Fruit fly (Drosophila melanogaster): ENCODE data around the gene slow.

The slow gene

DNA sequence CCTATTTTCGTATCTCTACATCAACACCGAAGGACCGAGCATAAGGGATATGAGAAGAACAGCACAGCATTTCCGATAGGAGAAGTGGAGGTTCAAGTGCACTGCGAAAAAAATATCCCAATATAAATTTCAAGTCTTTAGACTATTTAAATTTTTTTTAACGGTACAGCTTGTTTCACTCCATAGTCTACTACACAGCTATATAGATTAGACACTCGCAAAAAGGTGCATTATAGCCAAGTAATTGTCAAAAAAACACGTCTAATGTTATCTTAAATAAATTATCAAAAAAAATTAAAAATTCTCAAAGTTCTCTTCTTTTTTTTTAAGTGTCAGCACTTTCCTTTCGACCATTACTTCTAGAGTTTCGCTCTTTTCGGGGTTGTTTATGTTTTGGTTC, 5.3 kb upstream of the slow start:
- no peak for TF ChIP-seq CG8301 (tag; optimal IDR thresholded peaks at IDR 0.05)
- TF ChIP-seq Snoo (tag; optimal IDR thresholded peaks at IDR 0.05), result no peak
- no peak for TF ChIP-seq Pif1A (GFP tag; optimal IDR thresholded peaks at IDR 0.05)
- no peak for TF ChIP-seq CG12605 (GFP tag; IDR thresholded peaks at IDR 0.05)
- peak; percentile 32 for TF ChIP-seq CG34367 (tag; optimal IDR thresholded peaks at IDR 0.05)
- no peak for TF ChIP-seq CG32121 (GFP tag; IDR thresholded peaks at IDR 0.05)
- TF ChIP-seq Pif1B (GFP tag; optimal IDR thresholded peaks at IDR 0.05), result peak; percentile 12
- TF ChIP-seq CG15710 (tag; optimal IDR thresholded peaks at IDR 0.05), result peak; percentile 69
- TF ChIP-seq EcR (GFP tag; optimal IDR thresholded peaks at IDR 0.05), result no peak
- TF ChIP-seq CG8159 (tag; optimal IDR thresholded peaks at IDR 0.05), result peak; percentile 65
- no peak for TF ChIP-seq Ets98B (GFP tag; IDR thresholded peaks at IDR 0.05)
- TF ChIP-seq gl (tag; optimal IDR thresholded peaks at IDR 0.05), result no peak
- peak; percentile 37 for TF ChIP-seq CG9948 (tag; optimal IDR thresholded peaks at IDR 0.05)
- no peak for TF ChIP-seq CG13204 (GFP tag; optimal IDR thresholded peaks at IDR 0.05)
- TF ChIP-seq CG4496 (GFP tag; IDR thresholded peaks at IDR 0.05), result no peak
- no peak for TF ChIP-seq CG10348 (GFP tag; IDR thresholded peaks at IDR 0.05)
- no peak for TF ChIP-seq fd96Ca (GFP tag; IDR thresholded peaks at IDR 0.05)
- TF ChIP-seq D1 (tag; optimal IDR thresholded peaks at IDR 0.05), result no peak
- TF ChIP-seq rn (GFP tag; IDR thresholded peaks at IDR 0.05), result no peak
- TF ChIP-seq CG14655 (GFP tag; optimal IDR thresholded peaks at IDR 0.05), result peak; percentile 31
- TF ChIP-seq CG17806 (tag; optimal IDR thresholded peaks at IDR 0.05), result peak; percentile 38

DNA sequence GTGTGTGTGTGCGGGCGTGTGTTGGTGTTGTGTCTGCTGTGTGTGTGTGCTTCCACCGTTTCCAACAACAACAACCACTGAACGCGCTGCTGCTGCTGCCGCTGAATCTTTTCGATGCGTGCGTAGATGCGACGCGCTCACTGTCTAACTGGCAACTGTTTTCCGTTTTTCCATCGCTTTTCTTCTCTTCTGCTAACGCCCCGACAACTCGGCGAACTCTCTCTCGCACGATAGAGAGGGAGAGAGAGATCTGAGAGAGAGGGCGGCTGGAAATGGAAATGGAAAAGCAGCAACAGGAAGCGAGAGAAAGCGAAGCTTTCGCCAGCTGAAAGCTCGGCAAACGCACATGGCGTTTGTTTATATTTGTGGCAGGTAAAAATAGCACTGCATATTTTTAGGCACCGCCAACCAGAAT, 4.0 kb upstream of the slow start, which contains the start of gene DopEcR:
Gene DopEcR, minus strand, starts transcription at position 157 of the 415 bp plus-strand sequence.
- TF ChIP-seq CG34367 (tag; optimal IDR thresholded peaks at IDR 0.05), result no peak
- TF ChIP-seq rn (GFP tag; IDR thresholded peaks at IDR 0.05), result no peak
- TF ChIP-seq CG13204 (GFP tag; optimal IDR thresholded peaks at IDR 0.05), result no peak
- TF ChIP-seq CG4496 (GFP tag; IDR thresholded peaks at IDR 0.05), result peak; percentile 71
- TF ChIP-seq fd96Ca (GFP tag; IDR thresholded peaks at IDR 0.05), result 0 out of 3 replicates have a peak, but pooled peaks have one; percentile 11
- no peak for TF ChIP-seq Snoo (tag; optimal IDR thresholded peaks at IDR 0.05)
- peak; percentile 32; the same call in 1 of the 2 replicates for TF ChIP-seq CG12605 (GFP tag; IDR thresholded peaks at IDR 0.05)
- no peak for TF ChIP-seq gl (tag; optimal IDR thresholded peaks at IDR 0.05)
- no peak; the same call in 1 of the 2 replicates for TF ChIP-seq Ets98B (GFP tag; IDR thresholded peaks at IDR 0.05)
- TF ChIP-seq EcR (GFP tag; optimal IDR thresholded peaks at IDR 0.05), result no peak
- no peak for TF ChIP-seq CG8301 (tag; optimal IDR thresholded peaks at IDR 0.05)
- TF ChIP-seq D1 (tag; optimal IDR thresholded peaks at IDR 0.05), result no peak
- no peak for TF ChIP-seq Pif1A (GFP tag; optimal IDR thresholded peaks at IDR 0.05)
- TF ChIP-seq CG15710 (tag; optimal IDR thresholded peaks at IDR 0.05), result no peak
- TF ChIP-seq CG17806 (tag; optimal IDR thresholded peaks at IDR 0.05), result no peak
- TF ChIP-seq Pif1B (GFP tag; optimal IDR thresholded peaks at IDR 0.05), result no peak
- no peak for TF ChIP-seq CG10348 (GFP tag; IDR thresholded peaks at IDR 0.05)
- TF ChIP-seq CG14655 (GFP tag; optimal IDR thresholded peaks at IDR 0.05), result no peak
- TF ChIP-seq CG8159 (tag; optimal IDR thresholded peaks at IDR 0.05), result no peak
- 0 out of 2 replicates have a peak, but pooled peaks have one; percentile 13 for TF ChIP-seq CG32121 (GFP tag; IDR thresholded peaks at IDR 0.05)
- no peak for TF ChIP-seq CG9948 (tag; optimal IDR thresholded peaks at IDR 0.05)

- no peak for TF ChIP-seq CG14655 (GFP tag; optimal IDR thresholded peaks at IDR 0.05)
- no peak for TF ChIP-seq CG10348 (GFP tag; IDR thresholded peaks at IDR 0.05)
- no peak for TF ChIP-seq CG8159 (tag; optimal IDR thresholded peaks at IDR 0.05)
- no peak for TF ChIP-seq gl (tag; optimal IDR thresholded peaks at IDR 0.05)
- no peak for TF ChIP-seq CG34367 (tag; optimal IDR thresholded peaks at IDR 0.05)
- TF ChIP-seq D1 (tag; optimal IDR thresholded peaks at IDR 0.05), result no peak
- no peak for TF ChIP-seq CG8301 (tag; optimal IDR thresholded peaks at IDR 0.05)
- no peak for TF ChIP-seq CG13204 (GFP tag; optimal IDR thresholded peaks at IDR 0.05)
- no peak for TF ChIP-seq rn (GFP tag; IDR thresholded peaks at IDR 0.05)
- no peak for TF ChIP-seq Pif1A (GFP tag; optimal IDR thresholded peaks at IDR 0.05)
- TF ChIP-seq CG4496 (GFP tag; IDR thresholded peaks at IDR 0.05), result no peak
- no peak for TF ChIP-seq CG12605 (GFP tag; IDR thresholded peaks at IDR 0.05)
- TF ChIP-seq fd96Ca (GFP tag; IDR thresholded peaks at IDR 0.05), result no peak
- TF ChIP-seq CG15710 (tag; optimal IDR thresholded peaks at IDR 0.05), result no peak
- no peak for TF ChIP-seq Ets98B (GFP tag; IDR thresholded peaks at IDR 0.05)
- TF ChIP-seq Snoo (tag; optimal IDR thresholded peaks at IDR 0.05), result no peak
- TF ChIP-seq CG17806 (tag; optimal IDR thresholded peaks at IDR 0.05), result no peak
- no peak for TF ChIP-seq CG32121 (GFP tag; IDR thresholded peaks at IDR 0.05)
- TF ChIP-seq EcR (GFP tag; optimal IDR thresholded peaks at IDR 0.05), result no peak
- no peak for TF ChIP-seq CG9948 (tag; optimal IDR thresholded peaks at IDR 0.05)
Observed at dm6 chr3L:4381529-4381928, 2.7 kb upstream of the slow start, which contains the start of gene CG32240. TSS of gene CG32240 (minus strand) at chr3L:4381629.

dm6 chr3L:4382581-4382980, 1.7 kb upstream of the slow start:
- TF ChIP-seq CG4496 (GFP tag; IDR thresholded peaks at IDR 0.05), result no peak
- no peak for TF ChIP-seq D1 (tag; optimal IDR thresholded peaks at IDR 0.05)
- 0 out of 3 replicates have a peak, but pooled peaks have one; percentile 24 for TF ChIP-seq fd96Ca (GFP tag; IDR thresholded peaks at IDR 0.05)

- peak; percentile 89 for TF ChIP-seq CG14655 (GFP tag; optimal IDR thresholded peaks at IDR 0.05)
- TF ChIP-seq rn (GFP tag; IDR thresholded peaks at IDR 0.05), result no peak
- TF ChIP-seq CG32121 (GFP tag; IDR thresholded peaks at IDR 0.05), result no peak
- TF ChIP-seq CG34367 (tag; optimal IDR thresholded peaks at IDR 0.05), result peak; percentile 83
- TF ChIP-seq CG9948 (tag; optimal IDR thresholded peaks at IDR 0.05), result peak; percentile 87
- TF ChIP-seq gl (tag; optimal IDR thresholded peaks at IDR 0.05), result peak; percentile 84
- TF ChIP-seq CG4496 (GFP tag; IDR thresholded peaks at IDR 0.05), result peak; percentile 66
- TF ChIP-seq CG10348 (GFP tag; IDR thresholded peaks at IDR 0.05), result no peak
- peak; percentile 93 for TF ChIP-seq CG17806 (tag; optimal IDR thresholded peaks at IDR 0.05)
- no peak; the same call in 1 of the 2 replicates for TF ChIP-seq Ets98B (GFP tag; IDR thresholded peaks at IDR 0.05)
- no peak for TF ChIP-seq CG13204 (GFP tag; optimal IDR thresholded peaks at IDR 0.05)
- TF ChIP-seq D1 (tag; optimal IDR thresholded peaks at IDR 0.05), result peak; percentile 68
- peak; percentile 95 for TF ChIP-seq CG8159 (tag; optimal IDR thresholded peaks at IDR 0.05)
- TF ChIP-seq fd96Ca (GFP tag; IDR thresholded peaks at IDR 0.05), result no peak
- peak; percentile 60 for TF ChIP-seq Pif1A (GFP tag; optimal IDR thresholded peaks at IDR 0.05)
- TF ChIP-seq CG12605 (GFP tag; IDR thresholded peaks at IDR 0.05), result no peak
- peak; percentile 75 for TF ChIP-seq CG8301 (tag; optimal IDR thresholded peaks at IDR 0.05)
- TF ChIP-seq EcR (GFP tag; optimal IDR thresholded peaks at IDR 0.05), result no peak
- TF ChIP-seq Pif1B (GFP tag; optimal IDR thresholded peaks at IDR 0.05), result peak; percentile 37
- TF ChIP-seq CG15710 (tag; optimal IDR thresholded peaks at IDR 0.05), result peak; percentile 84
- no peak for TF ChIP-seq Snoo (tag; optimal IDR thresholded peaks at IDR 0.05)
Observed at dm6 chr3L:4383104-4383503, 1.1 kb upstream of the slow start.

All from whole organism, pupa.